Fruit fly (Drosophila melanogaster): Measurements from ENCODE around the gene CG34001.
A peak's percentile ranks its signal among the peaks of the same experiment; 100 is the strongest.

DNA sequence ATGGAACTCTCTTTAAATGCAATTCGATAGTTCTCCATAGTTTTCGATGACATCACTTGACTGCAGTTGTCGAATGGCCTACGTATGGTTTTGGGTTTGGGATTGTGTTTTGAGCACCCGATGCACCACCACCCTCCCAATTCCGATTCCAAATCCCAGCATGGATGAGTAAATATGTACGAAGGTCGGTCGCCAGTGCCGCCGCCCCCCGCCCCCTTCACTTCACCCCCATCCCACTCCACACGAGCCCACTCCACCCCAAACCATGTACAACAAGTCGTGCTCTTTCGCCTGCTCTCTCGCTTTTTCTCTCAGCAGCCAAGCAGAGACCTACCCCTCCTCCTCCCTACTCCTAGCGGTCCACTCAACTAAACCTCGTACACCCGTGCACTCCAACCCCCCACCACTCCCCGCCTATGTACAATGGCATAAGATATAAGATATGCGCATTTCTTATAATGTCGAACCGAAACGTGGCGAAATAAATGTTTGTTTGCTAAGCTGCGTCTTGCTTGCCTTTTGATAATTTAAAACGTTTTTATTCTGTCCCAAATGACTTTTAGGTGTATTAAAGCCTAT, 49.9 kb downstream of the CG34001 start:
- peak; percentile 37 for TF ChIP-seq CG12768 (GFP tag; optimal IDR thresholded peaks at IDR 0.05)
- no peak for TF ChIP-seq CG11617 (GFP tag; optimal IDR thresholded peaks at IDR 0.05)
